Worm (Caenorhabditis elegans) whole organism, L4/young adult: ENCODE measurements around the gene coq-3.

Source experiments
- W03F9.2 ChIP-seq: fragments of 150-350 bp; optimal IDR thresholded peaks from 2 replicates; lab custom pipeline; 2014; ENCODE audit warnings: missing biosample characterization, missing genetic modification characterization
- dao-5 ChIP-seq: sonication (generic microtip); optimal IDR thresholded peaks from 2 replicates; lab custom pipeline; 2016; ENCODE audit warnings: missing genotype, missing genetic modification characterization, moderate library complexity, missing compliant biosample characterization
- him-1 ChIP-seq: sonication (generic microtip); optimal IDR thresholded peaks from 2 replicates; lab custom pipeline; 2016; ENCODE audit warnings: missing genotype, missing genetic modification reagents, missing genetic modification characterization, missing compliant biosample characterization

DNA sequence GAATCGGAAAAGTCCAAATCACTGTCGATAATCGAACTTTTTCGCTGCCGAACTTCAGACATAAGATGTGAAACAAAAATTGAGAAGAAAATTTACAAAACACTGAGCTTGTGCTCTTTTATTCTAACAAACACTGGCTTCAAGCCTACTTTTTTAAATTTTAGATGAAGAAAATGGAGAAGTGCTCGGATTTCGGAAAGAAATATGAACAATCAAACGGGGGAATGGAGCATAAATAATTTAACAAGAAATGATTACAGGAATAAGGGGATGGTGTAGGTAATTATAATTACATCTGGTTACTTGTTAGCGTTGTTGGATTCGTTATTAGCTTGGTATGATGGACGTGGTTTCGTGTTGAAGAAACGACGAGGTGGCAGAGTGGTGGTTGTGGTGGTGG, 24.8 kb downstream of the coq-3 start, which contains the start of gene degl-1:
- TF ChIP-seq W03F9.2 (tag; lab: Kevin White, UChicago) (no peak), dao-5 (tag; lab: Kevin White, UChicago) (no peak), him-1 (tag; lab: Kevin White, UChicago) (no peak)
